Fruit fly (Drosophila melanogaster) whole organism: ENCODE results near the gene RpS29.

ENCODE experiments used
- Dll ChIP-seq: fragments of >200 bp; optimal IDR thresholded peaks from 2 replicates; lab custom pipeline; 2017
- psq ChIP-seq: fragments of >200 bp; optimal IDR thresholded peaks from 2 replicates; lab custom pipeline; 2017
- usp ChIP-seq: fragments of >200 bp; optimal IDR thresholded peaks from 2 replicates; lab custom pipeline; 2017; ENCODE audit warnings: missing biosample characterization, missing genetic modification characterization, mixed read lengths

DNA sequence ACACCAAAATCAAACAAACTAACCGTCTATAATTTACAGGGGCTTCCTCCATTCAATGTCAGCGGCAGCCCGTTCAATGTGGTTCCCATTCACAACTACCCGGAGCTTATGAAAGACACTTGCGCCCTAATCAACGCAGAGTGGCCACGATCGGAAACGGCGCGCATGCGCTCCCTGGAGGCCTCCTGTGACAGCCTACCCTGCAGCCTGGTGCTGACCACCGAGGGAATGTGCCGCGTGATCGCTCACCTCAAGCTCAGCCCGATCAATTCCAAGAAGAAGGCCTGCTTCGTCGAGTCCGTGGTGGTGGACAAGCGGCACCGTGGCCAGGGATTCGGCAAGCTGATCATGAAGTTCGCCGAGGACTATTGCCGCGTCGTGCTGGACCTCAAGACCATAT lies 9.0 kb upstream of the RpS29 start, which contains the start of gene MED6:
- TF ChIP-seq psq (lab: Kevin White, UChicago) = no peak
- no peak for TF ChIP-seq Dll (lab: Kevin White, UChicago)
- TF ChIP-seq usp (GFP tag; lab: Kevin White, UChicago) = no peak
